Fruit fly (Drosophila melanogaster) whole organism, embryonic: ENCODE results near the gene CG4691.
A peak's percentile ranks its signal among the peaks of the same experiment; 100 is the strongest.

Source experiments
- CG10267 ChIP-seq: fragments of 200-800 bp; sonication (Bioruptor generic); optimal IDR thresholded peaks from 2 replicates; lab custom pipeline; 2018; ENCODE audit warnings: missing biosample characterization, mild to moderate bottlenecking, missing genetic modification characterization, moderate library complexity
- CG11398 ChIP-seq: fragments of 200-800 bp; sonication (Bioruptor generic); optimal IDR thresholded peaks from 2 replicates; lab custom pipeline; 2016; ENCODE audit warnings: missing biosample characterization, missing genetic modification characterization
- CG12299 ChIP-seq: fragments of 200-800 bp; sonication (Bioruptor generic); optimal IDR thresholded peaks from 2 replicates; lab custom pipeline; 2018; ENCODE audit warnings: missing biosample characterization, mild to moderate bottlenecking, missing genetic modification characterization
- CG12942 ChIP-seq: fragments of 200-800 bp; sonication (Bioruptor generic); optimal IDR thresholded peaks from 3 replicates; lab custom pipeline; 2016; ENCODE audit warnings: missing biosample characterization, missing genetic modification characterization
- CG13123 ChIP-seq: fragments of 200-800 bp; sonication (Bioruptor generic); optimal IDR thresholded peaks from 2 replicates; lab custom pipeline; 2016; ENCODE audit warnings: missing biosample characterization, missing genetic modification characterization
- CG13287 ChIP-seq: fragments of 200-800 bp; sonication (Bioruptor generic); IDR thresholded peaks from 2 replicates; pipeline ENCODE4 v1.3.6; 2022; ENCODE audit warnings: missing biosample characterization, missing genetic modification characterization; ENCODE audit not compliant: partially characterized antibody
- CG13296 ChIP-seq: fragments of 200-800 bp; sonication (Bioruptor generic); optimal IDR thresholded peaks from 3 replicates; lab custom pipeline; 2018; ENCODE audit warnings: missing biosample characterization, mild to moderate bottlenecking, missing genetic modification characterization
- CG14014 ChIP-seq: fragments of 200-800 bp; sonication (Bioruptor generic); IDR thresholded peaks from 2 replicates; pipeline ENCODE4 v1.3.6; 2022; ENCODE audit warnings: missing biosample characterization, missing genetic modification characterization
- CG15011 ChIP-seq: fragments of 200-800 bp; sonication (Bioruptor generic); optimal IDR thresholded peaks from 3 replicates; lab custom pipeline; 2018; ENCODE audit warnings: missing biosample characterization, mild to moderate bottlenecking, missing genetic modification characterization
- CG15479 ChIP-seq: fragments of 200-800 bp; sonication (Bioruptor generic); optimal IDR thresholded peaks from 3 replicates; lab custom pipeline; 2019; ENCODE audit warnings: missing biosample characterization, mild to moderate bottlenecking, missing genetic modification characterization, moderate library complexity
- CG16815 ChIP-seq: fragments of 200-800 bp; sonication (Bioruptor generic); optimal IDR thresholded peaks from 3 replicates; lab custom pipeline; 2017; ENCODE audit warnings: missing biosample characterization, mild to moderate bottlenecking, missing genetic modification characterization
- CG17385 ChIP-seq: fragments of 200-800 bp; sonication (Bioruptor generic); optimal IDR thresholded peaks from 3 replicates; lab custom pipeline; 2018; ENCODE audit warnings: missing biosample characterization, mild to moderate bottlenecking, missing genetic modification characterization
- CG18619 ChIP-seq: fragments of 200-800 bp; sonication (Bioruptor generic); optimal IDR thresholded peaks from 3 replicates; lab custom pipeline; 2017; ENCODE audit warnings: missing biosample characterization, mild to moderate bottlenecking, missing genetic modification characterization
- CG2678 ChIP-seq: fragments of 200-800 bp; sonication (Bioruptor generic); optimal IDR thresholded peaks from 3 replicates; lab custom pipeline; 2019; ENCODE audit warnings: missing biosample characterization, mild to moderate bottlenecking, missing genetic modification characterization, moderate library complexity
- CG31441 ChIP-seq: fragments of 200-800 bp; sonication (Bioruptor generic); IDR thresholded peaks from 2 replicates; pipeline ENCODE4 v1.3.6; 2022; ENCODE audit warnings: missing biosample characterization, missing genetic modification characterization
- CG32772 ChIP-seq: fragments of 200-800 bp; sonication (Bioruptor generic); IDR thresholded peaks from 2 replicates; pipeline ENCODE4 v1.3.6; 2022; ENCODE audit warnings: missing biosample characterization, missing genetic modification characterization
- CG34376 ChIP-seq: fragments of 200-800 bp; sonication (Bioruptor generic); optimal IDR thresholded peaks from 2 replicates; lab custom pipeline; 2018; ENCODE audit warnings: missing biosample characterization, mild to moderate bottlenecking, missing genetic modification characterization
- CG7271 ChIP-seq: fragments of 200-800 bp; sonication (Bioruptor generic); optimal IDR thresholded peaks from 2 replicates; lab custom pipeline; 2018; ENCODE audit warnings: missing biosample characterization, mild to moderate bottlenecking, missing genetic modification characterization, moderate library complexity
- CG7745 ChIP-seq: fragments of 200-800 bp; sonication (Bioruptor generic); optimal IDR thresholded peaks from 2 replicates; lab custom pipeline; 2018; ENCODE audit warnings: missing biosample characterization, mild to moderate bottlenecking, missing genetic modification characterization, moderate library complexity
- CG7987 ChIP-seq: fragments of 200-800 bp; sonication (Bioruptor generic); optimal IDR thresholded peaks from 2 replicates; lab custom pipeline; 2018; ENCODE audit warnings: missing biosample characterization, mild to moderate bottlenecking, missing genetic modification characterization, moderate library complexity
- Dek ChIP-seq: fragments of 200-800 bp; sonication (Bioruptor generic); optimal IDR thresholded peaks from 3 replicates; lab custom pipeline; 2019; ENCODE audit warnings: missing biosample characterization, mild to moderate bottlenecking, missing genetic modification characterization, moderate library complexity
- Doc3 ChIP-seq: fragments of 200-800 bp; sonication (Bioruptor generic); IDR thresholded peaks from 3 replicates; pipeline ENCODE4 v1.3.6; 2022; ENCODE audit warnings: missing biosample characterization, missing genetic modification characterization; ENCODE audit not compliant: partially characterized antibody
- Eip74EF ChIP-seq, 2 experiments: fragments of 200-800 bp in 1 of 2; fragments of >200 bp in 1 of 2; sonication (Bioruptor generic) in 1 of 2; optimal IDR thresholded peaks; 2 replicates each; lab custom pipeline; 2017 to 2019; ENCODE audit warnings: missing biosample characterization in 2 of 2, missing genetic modification characterization in 2 of 2, mild to moderate bottlenecking in 1 of 2, moderate library complexity in 1 of 2
- Hmx ChIP-seq: fragments of 200-800 bp; sonication (Bioruptor generic); optimal IDR thresholded peaks from 2 replicates; lab custom pipeline; 2016; ENCODE audit warnings: missing biosample characterization, missing genetic modification characterization
- Med ChIP-seq: fragments of 200-800 bp; sonication (Bioruptor generic); peaks from one replicate; lab custom pipeline; 2016; ENCODE audit warnings: missing biosample characterization, missing genetic modification characterization, mild to moderate bottlenecking, inconsistent platforms, moderate library complexity
- NC2α ChIP-seq: fragments of 200-800 bp; sonication (Bioruptor generic); optimal IDR thresholded peaks from 2 replicates; lab custom pipeline; 2016; ENCODE audit warnings: missing biosample characterization, missing genetic modification characterization
- Sin3A ChIP-seq: fragments of >200 bp; optimal IDR thresholded peaks from 2 replicates; lab custom pipeline; 2018
- Sox102F ChIP-seq: fragments of 200-800 bp; sonication (Bioruptor generic); optimal IDR thresholded peaks from 2 replicates; lab custom pipeline; 2018; ENCODE audit warnings: missing biosample characterization, mild to moderate bottlenecking, missing genetic modification characterization, moderate library complexity
- Sry-β ChIP-seq: fragments of 200-800 bp; sonication (Bioruptor generic); optimal IDR thresholded peaks from 2 replicates; lab custom pipeline; 2018; ENCODE audit warnings: missing biosample characterization, mild to moderate bottlenecking, missing genetic modification characterization, moderate library complexity
- Taf1 ChIP-seq: fragments of 200-800 bp; sonication (Bioruptor generic); IDR thresholded peaks from 2 replicates; pipeline ENCODE4 v1.3.6; 2022; ENCODE audit warnings: missing biosample characterization, missing genetic modification characterization
- abd-A ChIP-seq: fragments of 200-800 bp; sonication (Bioruptor generic); optimal IDR thresholded peaks from 3 replicates; lab custom pipeline; 2019; ENCODE audit warnings: missing biosample characterization, mild to moderate bottlenecking, missing genetic modification characterization, moderate library complexity
- amos ChIP-seq: fragments of 200-800 bp; sonication (Bioruptor generic); IDR thresholded peaks from 2 replicates; pipeline ENCODE4 v1.3.6; 2022; ENCODE audit warnings: missing biosample characterization, missing genetic modification characterization; ENCODE audit not compliant: partially characterized antibody
- chinmo ChIP-seq: fragments of 200-800 bp; sonication (Bioruptor generic); IDR thresholded peaks from 4 replicates; pipeline ENCODE4 v1.3.6; 2022; ENCODE audit warnings: missing biosample characterization, missing genetic modification characterization; ENCODE audit not compliant: partially characterized antibody
- corto ChIP-seq: fragments of 200-800 bp; sonication (Bioruptor generic); optimal IDR thresholded peaks from 2 replicates; lab custom pipeline; 2016; ENCODE audit warnings: missing biosample characterization, mild to moderate bottlenecking, missing genetic modification characterization, moderate library complexity
- cwo ChIP-seq: fragments of 200-800 bp; sonication (Bioruptor generic); optimal IDR thresholded peaks from 3 replicates; lab custom pipeline; 2017; ENCODE audit warnings: missing biosample characterization, missing genetic modification characterization, mild to moderate bottlenecking, moderate library complexity, missing genetic modification reagents
- dati ChIP-seq: fragments of 200-800 bp; sonication (Bioruptor generic); IDR thresholded peaks from 2 replicates; pipeline ENCODE4 v1.3.6; 2022; ENCODE audit warnings: missing biosample characterization, missing genetic modification characterization
- gcm ChIP-seq: fragments of 200-800 bp; sonication (Bioruptor generic); optimal IDR thresholded peaks from 2 replicates; lab custom pipeline; 2019; ENCODE audit warnings: missing biosample characterization, mild to moderate bottlenecking, missing genetic modification characterization, moderate library complexity
- insv ChIP-seq, 2 experiments: fragments of 200-800 bp; sonication (Bioruptor generic); optimal IDR thresholded peaks; 3 replicates each; lab custom pipeline; 2016 to 2018; ENCODE audit warnings: missing biosample characterization in 2 of 2, missing genetic modification characterization in 2 of 2
- oc ChIP-seq: fragments of 200-800 bp; sonication (Bioruptor generic); optimal IDR thresholded peaks from 2 replicates; lab custom pipeline; 2018; ENCODE audit warnings: missing biosample characterization, mild to moderate bottlenecking, missing genetic modification characterization, moderate library complexity
- p53 ChIP-seq: fragments of 200-800 bp; sonication (Bioruptor generic); optimal IDR thresholded peaks from 2 replicates; lab custom pipeline; 2016; ENCODE audit warnings: missing biosample characterization, missing genetic modification characterization
- pan ChIP-seq, 4 experiments: fragments of >200 bp in 3 of 4; fragments of 200-800 bp in 1 of 4; sonication (Bioruptor generic) in 1 of 4; optimal IDR thresholded peaks in 3 of 4; IDR thresholded peaks in 1 of 4; 2 replicates each; pipeline versions ENCODE4 v1.3.6 to Lab custom; 2017 to 2022; ENCODE audit warnings: missing biosample characterization in 2 of 4, missing genetic modification characterization in 2 of 4, mixed read lengths in 1 of 4
- phol ChIP-seq: fragments of 200-800 bp; sonication (Bioruptor generic); optimal IDR thresholded peaks from 3 replicates; lab custom pipeline; 2018; ENCODE audit warnings: missing biosample characterization, mild to moderate bottlenecking, missing genetic modification characterization, moderate library complexity
- prd ChIP-seq, 3 experiments: fragments of >200 bp in 2 of 3; fragments of 200-800 bp in 1 of 3; sonication (Bioruptor generic) in 1 of 3; optimal IDR thresholded peaks in 2 of 3; IDR thresholded peaks in 1 of 3; 2 replicates in 2 of 3; 3 replicates in 1 of 3; pipeline versions ENCODE4 v1.3.6 to Lab custom; 2017 to 2022; ENCODE audit warnings: missing biosample characterization in 1 of 3, missing genetic modification characterization in 1 of 3
- row ChIP-seq: fragments of 200-800 bp; sonication (Bioruptor generic); IDR thresholded peaks from 3 replicates; pipeline ENCODE4 v1.3.6; 2022; ENCODE audit warnings: missing biosample characterization, missing genetic modification characterization
- sqz ChIP-seq: fragments of 200-800 bp; sonication (Bioruptor generic); optimal IDR thresholded peaks from 3 replicates; lab custom pipeline; 2018; ENCODE audit warnings: missing biosample characterization, mild to moderate bottlenecking, missing genetic modification characterization
- wdn ChIP-seq: fragments of 200-800 bp; sonication (Bioruptor generic); IDR thresholded peaks from 2 replicates; pipeline ENCODE4 v1.3.6; 2022; ENCODE audit warnings: missing biosample characterization, missing genetic modification characterization
- zfh1 ChIP-seq: fragments of 200-800 bp; sonication (Bioruptor generic); IDR thresholded peaks from 3 replicates; pipeline ENCODE4 v1.3.6; 2022; ENCODE audit warnings: missing biosample characterization, missing genetic modification characterization
- zfh2 ChIP-seq: fragments of 200-800 bp; sonication (Bioruptor generic); optimal IDR thresholded peaks from 2 replicates; lab custom pipeline; 2016; ENCODE audit warnings: missing biosample characterization, missing genetic modification characterization

CG4691 gene

DNA sequence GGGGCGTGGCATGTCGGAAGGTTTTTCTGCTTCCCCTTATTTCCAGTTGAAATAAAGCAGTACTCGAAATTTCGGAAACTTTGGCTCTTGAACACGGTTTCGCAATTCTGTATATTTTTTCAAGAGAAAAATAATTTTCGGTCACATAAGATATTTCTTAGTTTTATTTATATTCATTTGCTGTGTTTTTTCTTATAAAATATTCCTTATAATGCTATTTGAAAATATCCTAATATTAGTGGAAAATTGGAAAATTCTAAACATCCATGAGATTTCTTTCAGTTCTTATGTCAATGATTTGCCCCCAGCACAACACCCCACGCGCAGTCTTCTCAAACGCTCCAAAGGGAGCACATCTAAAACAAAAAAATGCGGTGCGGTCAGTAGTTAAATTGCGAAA, at the start of gene CG4691:
TSS of gene CG4691 (plus strand) at position 301 of the 400 bp plus-strand sequence.
- TF ChIP-seq CG13123 (no peak), CG18619 (GFP tag; lab: Kevin White, UChicago) (no peak), CG7745 (tag; lab: Kevin White, UChicago) (no peak), Sox102F (GFP tag; lab: Kevin White, UChicago) (no peak), CG12299 (no peak), CG2678 (tag; lab: Kevin White, UChicago) (no peak), row (GFP tag; lab: Robert Waterston, UW) (no peak), CG32772 (GFP tag; lab: Robert Waterston, UW) (no peak), CG15479 (GFP tag; lab: Kevin White, UChicago) (no peak)

DNA sequence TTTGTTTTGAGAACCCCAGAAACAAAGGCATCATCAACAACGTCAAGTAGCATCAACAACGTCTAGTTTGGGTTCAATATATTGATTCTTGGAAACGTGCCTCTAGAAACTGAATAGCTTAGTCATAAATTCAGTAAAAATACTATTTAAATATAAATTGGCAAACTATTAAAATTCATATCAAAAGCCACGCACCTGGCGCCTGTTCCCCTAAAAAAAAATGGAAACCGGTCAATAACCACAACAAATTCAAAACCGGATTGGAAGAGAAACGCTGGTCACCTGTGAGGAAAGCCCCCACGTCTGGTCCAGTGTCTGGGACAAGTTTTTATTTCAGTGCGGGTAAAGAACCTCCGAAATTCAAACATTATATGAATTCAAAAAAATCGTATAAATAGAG, 48.3 kb upstream of the CG4691 start, which contains the start of gene CG15282:
TSS of gene CG15282 (plus strand) at position 227 of the 400 bp plus-strand sequence.
- TF ChIP-seq chinmo: 0 out of 4 replicates have a peak, but pooled peaks have one; percentile 30
- TF ChIP-seq dati (GFP tag; lab: Robert Waterston, UW): no peak
- no peak for TF ChIP-seq pan (optimal IDR thresholded peaks at IDR 0.05; lab: Kevin White, UChicago)
- no peak for TF ChIP-seq pan (GFP tag; optimal IDR thresholded peaks at IDR 0.05 in 1 of 2, IDR thresholded peaks at IDR 0.05 in 1 of 2)
- no peak for TF ChIP-seq NC2α (GFP tag; lab: Kevin White, UChicago)
- TF ChIP-seq CG17385 (GFP tag; lab: Kevin White, UChicago): no peak
- TF ChIP-seq zfh1: no peak
- TF ChIP-seq CG12942 (GFP tag; lab: Kevin White, UChicago): no peak
- no peak for TF ChIP-seq CG18619 (GFP tag; lab: Kevin White, UChicago)
- peak; percentile 90 for TF ChIP-seq CG7987 (GFP tag; lab: Kevin White, UChicago)
- TF ChIP-seq Doc3: no peak
- no peak for TF ChIP-seq prd (optimal IDR thresholded peaks at IDR 0.05; lab: Kevin White, UChicago)
- TF ChIP-seq prd (GFP tag; IDR thresholded peaks at IDR 0.05; lab: Robert Waterston, UW): no peak
- no peak for TF ChIP-seq CG31441 (GFP tag; lab: Robert Waterston, UW)
- TF ChIP-seq CG13287 (GFP tag; lab: Robert Waterston, UW): no peak
- TF ChIP-seq zfh2: no peak
- TF ChIP-seq CG7271: no peak
- TF ChIP-seq Dek (tag; lab: Kevin White, UChicago): no peak
- peak; percentile 24 for TF ChIP-seq Med (GFP tag; lab: Kevin White, UChicago)
- TF ChIP-seq wdn (GFP tag; lab: Robert Waterston, UW): no peak
- no peak for TF ChIP-seq gcm (GFP tag; lab: Kevin White, UChicago)
- TF ChIP-seq CG15011: no peak
- no peak for TF ChIP-seq CG34376 (GFP tag; lab: Kevin White, UChicago)
- no peak for TF ChIP-seq Sin3A (lab: Kevin White, UChicago)
- TF ChIP-seq Sry-β (GFP tag; lab: Kevin White, UChicago): no peak
- no peak for TF ChIP-seq phol (tag; lab: Kevin White, UChicago)
- no peak for TF ChIP-seq oc (tag; lab: Kevin White, UChicago)
- no peak for TF ChIP-seq Hmx (GFP tag; lab: Kevin White, UChicago)
- no peak for TF ChIP-seq CG13296 (GFP tag; lab: Kevin White, UChicago)
- TF ChIP-seq CG10267 (tag; lab: Kevin White, UChicago): no peak
- TF ChIP-seq CG16815 (GFP tag; lab: Kevin White, UChicago): no peak
- TF ChIP-seq cwo (GFP tag; lab: Kevin White, UChicago): peak; percentile 6
- peak; percentile 8 for TF ChIP-seq sqz (GFP tag; lab: Kevin White, UChicago)
- TF ChIP-seq amos: no peak
- peak in 1 of 2 experiments; percentile 1 for TF ChIP-seq Eip74EF (GFP tag; optimal IDR thresholded peaks at IDR 0.05; lab: Kevin White, UChicago)
- no peak for TF ChIP-seq insv (GFP tag; optimal IDR thresholded peaks at IDR 0.05; lab: Kevin White, UChicago)
- no peak for TF ChIP-seq corto (GFP tag; lab: Kevin White, UChicago)
- no peak for TF ChIP-seq p53 (GFP tag; lab: Kevin White, UChicago)
- peak; percentile 67 for TF ChIP-seq abd-A (tag; lab: Kevin White, UChicago)
- TF ChIP-seq Taf1 (GFP tag; lab: Robert Waterston, UW): no peak
- no peak for TF ChIP-seq CG11398 (GFP tag; lab: Kevin White, UChicago)
- TF ChIP-seq CG14014 (GFP tag; lab: Robert Waterston, UW): no peak
